Worm (Caenorhabditis elegans): Measurements from ENCODE around the gene sulp-8.

DNA sequence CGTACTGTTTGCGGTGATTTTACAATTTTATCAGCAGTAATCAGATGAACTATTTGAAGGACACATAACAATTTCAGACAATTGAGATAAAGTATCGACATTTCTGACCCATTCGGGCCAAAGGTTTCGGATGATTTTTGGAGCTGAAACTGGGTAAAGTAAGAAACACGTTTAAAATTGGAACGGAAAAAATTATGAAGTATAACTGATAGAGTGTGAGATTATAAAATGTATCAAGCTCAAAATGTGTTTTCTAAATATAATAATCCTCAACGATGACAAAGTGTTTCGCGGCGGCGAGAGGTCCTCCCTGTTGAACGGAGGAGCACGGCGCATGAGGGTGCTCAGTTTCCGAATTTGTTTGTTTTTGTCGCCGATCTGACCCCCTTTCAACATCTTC is 12.1 kb upstream of the sulp-8 start, which contains the start of gene ZK287.4:
- TF ChIP-seq ama-1 (optimal IDR thresholded peaks at IDR 0.05) (no peak), syd-9 (tag; optimal IDR thresholded peaks at IDR 0.05) (no peak), ref-2 (tag; optimal IDR thresholded peaks at IDR 0.05) (no peak), F13H6.1 (tag; optimal IDR thresholded peaks at IDR 0.05) (no peak), hlh-30 (tag; optimal IDR thresholded peaks at IDR 0.05; ENCODE audit: insufficient read depth) (no peak), ceh-31 (tag; optimal IDR thresholded peaks at IDR 0.05) (no peak), fkh-10 (GFP tag; optimal IDR thresholded peaks at IDR 0.05) (no peak), hlh-13 (GFP tag; optimal IDR thresholded peaks at IDR 0.05) (no peak), gmeb-2 (tag; optimal IDR thresholded peaks at IDR 0.05) (no peak), elt-2 (tag; optimal IDR thresholded peaks at IDR 0.05) (no peak), ceh-19 (GFP tag; optimal IDR thresholded peaks at IDR 0.05) (no peak)
